Fruit fly (Drosophila melanogaster) whole organism, prepupa: ENCODE measurements around the gene CG32280.
A peak's percentile ranks its signal among the peaks of the same experiment; 100 is the strongest.

Source experiments
- Blimp-1 ChIP-seq: fragments of 200-800 bp; sonication (Bioruptor generic); optimal IDR thresholded peaks from 3 replicates; lab custom pipeline; 2017; ENCODE audit warnings: missing biosample characterization, missing genetic modification characterization, mild to moderate bottlenecking, moderate library complexity, missing genetic modification reagents
- CG11294 ChIP-seq: fragments of 200-800 bp; sonication (Bioruptor generic); IDR thresholded peaks from 2 replicates; pipeline ENCODE4 v1.3.6; 2022; ENCODE audit warnings: missing biosample characterization, missing genetic modification characterization
- CG11902 ChIP-seq: fragments of 200-800 bp; sonication (Bioruptor generic); optimal IDR thresholded peaks from 3 replicates; lab custom pipeline; 2016; ENCODE audit warnings: missing biosample characterization, missing genetic modification characterization
- CG16779 ChIP-seq: fragments of 200-800 bp; sonication (Bioruptor generic); optimal IDR thresholded peaks from 3 replicates; lab custom pipeline; 2017; ENCODE audit warnings: missing biosample characterization, mild to moderate bottlenecking, missing genetic modification characterization
- CG3919 ChIP-seq: fragments of 200-800 bp; sonication (Bioruptor generic); optimal IDR thresholded peaks from 3 replicates; lab custom pipeline; 2016; ENCODE audit warnings: missing biosample characterization, missing genetic modification characterization
- CG6163 ChIP-seq: fragments of 200-800 bp; sonication (Bioruptor generic); IDR thresholded peaks from 3 replicates; pipeline ENCODE4 v1.3.6; 2022; ENCODE audit warnings: missing biosample characterization, missing genetic modification characterization
- CG6808 ChIP-seq: fragments of 200-800 bp; sonication (Bioruptor generic); optimal IDR thresholded peaks from 3 replicates; lab custom pipeline; 2017; ENCODE audit warnings: missing biosample characterization, missing genetic modification characterization, mild to moderate bottlenecking, moderate library complexity, missing genetic modification reagents
- CG6854 ChIP-seq: fragments of 200-800 bp; sonication (Bioruptor generic); optimal IDR thresholded peaks from 2 replicates; lab custom pipeline; 2017; ENCODE audit warnings: missing biosample characterization, mild to moderate bottlenecking, missing genetic modification characterization
- CG8119 ChIP-seq: fragments of 200-800 bp; sonication (Bioruptor generic); IDR thresholded peaks from 3 replicates; pipeline ENCODE4 v1.3.6; 2022; ENCODE audit warnings: missing biosample characterization, missing genetic modification characterization
- CG8319 ChIP-seq: fragments of 200-800 bp; sonication (Bioruptor generic); optimal IDR thresholded peaks from 3 replicates; lab custom pipeline; 2016; ENCODE audit warnings: missing biosample characterization, missing genetic modification characterization
- CG8632 ChIP-seq: fragments of 200-800 bp; sonication (Bioruptor generic); optimal IDR thresholded peaks from 3 replicates; lab custom pipeline; 2016; ENCODE audit warnings: missing biosample characterization, missing genetic modification characterization
- CG9139 ChIP-seq: fragments of 200-800 bp; sonication (Bioruptor generic); optimal IDR thresholded peaks from 3 replicates; lab custom pipeline; 2017; ENCODE audit warnings: missing biosample characterization, mild to moderate bottlenecking, missing genetic modification characterization
- Eip75B ChIP-seq: fragments of 200-800 bp; sonication (Bioruptor generic); optimal IDR thresholded peaks from 3 replicates; lab custom pipeline; 2016; ENCODE audit warnings: missing biosample characterization, missing genetic modification characterization
- Eip78C ChIP-seq: fragments of 200-800 bp; sonication (Bioruptor generic); peaks from one replicate; lab custom pipeline; 2016; ENCODE audit warnings: missing biosample characterization, missing genetic modification characterization
- Ets96B ChIP-seq: fragments of 200-800 bp; optimal IDR thresholded peaks from 2 replicates; lab custom pipeline; 2019; ENCODE audit warnings: missing biosample characterization, mild to moderate bottlenecking, missing genetic modification characterization, moderate library complexity
- Hr38 ChIP-seq: sonication (Bioruptor generic); optimal IDR thresholded peaks from 2 replicates; lab custom pipeline; 2016; ENCODE audit warnings: missing biosample characterization, missing genetic modification characterization
- Hr39 ChIP-seq: fragments of 200-800 bp; sonication (Bioruptor generic); optimal IDR thresholded peaks from 2 replicates; lab custom pipeline; 2016; ENCODE audit warnings: missing biosample characterization, missing genetic modification characterization
- Lpt ChIP-seq: fragments of 200-800 bp; sonication (Bioruptor generic); optimal IDR thresholded peaks from 3 replicates; lab custom pipeline; 2016; ENCODE audit warnings: missing biosample characterization, missing genetic modification characterization
- Sox102F ChIP-seq: fragments of 200-800 bp; sonication (Bioruptor generic); optimal IDR thresholded peaks from 2 replicates; lab custom pipeline; 2016; ENCODE audit warnings: missing biosample characterization, mild to moderate bottlenecking, missing genetic modification characterization
- Sox15 ChIP-seq: fragments of 200-800 bp; sonication (Bioruptor generic); optimal IDR thresholded peaks from 3 replicates; lab custom pipeline; 2016; ENCODE audit warnings: missing biosample characterization, missing genetic modification characterization
- achi ChIP-seq: fragments of 200-800 bp; sonication (Bioruptor generic); optimal IDR thresholded peaks from 3 replicates; lab custom pipeline; 2016; ENCODE audit warnings: missing biosample characterization, missing genetic modification characterization
- acj6 ChIP-seq: fragments of 200-800 bp; sonication (Bioruptor generic); optimal IDR thresholded peaks from 3 replicates; lab custom pipeline; 2016; ENCODE audit warnings: missing biosample characterization, missing genetic modification characterization
- dsx ChIP-seq: fragments of 200-800 bp; optimal IDR thresholded peaks from 3 replicates; lab custom pipeline; 2019; ENCODE audit warnings: missing biosample characterization, mild to moderate bottlenecking, missing genetic modification characterization, moderate library complexity; ENCODE audit not compliant: poor library complexity, severe bottlenecking
- eg ChIP-seq: fragments of 200-800 bp; sonication (Bioruptor generic); IDR thresholded peaks from 3 replicates; pipeline ENCODE4 v1.3.6; 2022; ENCODE audit warnings: missing biosample characterization, missing genetic modification characterization
- fkh ChIP-seq: fragments of 200-800 bp; sonication (Bioruptor generic); optimal IDR thresholded peaks from 3 replicates; lab custom pipeline; 2017; ENCODE audit warnings: missing biosample characterization, mild to moderate bottlenecking, missing genetic modification characterization, moderate library complexity
- salr ChIP-seq, 2 experiments: fragments of 200-800 bp; sonication (Bioruptor generic); optimal IDR thresholded peaks; 3 replicates each; lab custom pipeline; 2016 to 2018; ENCODE audit warnings: missing biosample characterization in 2 of 2, missing genetic modification characterization in 2 of 2, mild to moderate bottlenecking in 1 of 2
- spab ChIP-seq: fragments of 200-800 bp; sonication (Bioruptor generic); optimal IDR thresholded peaks from 2 replicates; lab custom pipeline; 2017; ENCODE audit warnings: missing biosample characterization, mild to moderate bottlenecking, missing genetic modification characterization, missing genetic modification reagents
- ss ChIP-seq, 2 experiments: fragments of 200-800 bp; sonication (Bioruptor generic); optimal IDR thresholded peaks; 2 replicates in 1 of 2; 3 replicates in 1 of 2; lab custom pipeline; 2017 to 2018; ENCODE audit warnings: mild to moderate bottlenecking in 2 of 2, missing biosample characterization in 2 of 2, missing genetic modification characterization in 2 of 2, moderate library complexity in 1 of 2
- vri ChIP-seq: fragments of 200-800 bp; sonication (Bioruptor generic); optimal IDR thresholded peaks from 3 replicates; lab custom pipeline; 2016; ENCODE audit warnings: missing biosample characterization, mild to moderate bottlenecking, missing genetic modification characterization

The CG32280 gene

dm6 chr3L:3127544-3127943 is 37.4 kb upstream of the CG32280 start, which contains the start of gene promL (continued):
- TF ChIP-seq eg (GFP tag; lab: Robert Waterston, UW), result peak; percentile 62; the same call in 2 of the 3 replicates
- TF ChIP-seq salr (GFP tag; optimal IDR thresholded peaks at IDR 0.05; lab: Kevin White, UChicago), result peak in 1 of 2 experiments; percentile 8
- TF ChIP-seq CG6163, result peak; percentile 74
- TF ChIP-seq spab (GFP tag; lab: Kevin White, UChicago), result no peak

- peak; percentile 68 for TF ChIP-seq Eip78C (GFP tag; lab: Kevin White, UChicago)
- TF ChIP-seq CG6808 (GFP tag; lab: Kevin White, UChicago), result peak; percentile 18
- no peak for TF ChIP-seq CG8632 (GFP tag; lab: Kevin White, UChicago)
- TF ChIP-seq ss (GFP tag; optimal IDR thresholded peaks at IDR 0.05; lab: Kevin White, UChicago), result peak in 1 of 2 experiments; percentile 30
- peak; percentile 23 for TF ChIP-seq CG16779
- TF ChIP-seq Ets96B (tag; lab: Kevin White, UChicago), result no peak
- peak; percentile 82 for TF ChIP-seq fkh (GFP tag; lab: Kevin White, UChicago)
- no peak for TF ChIP-seq CG11902
- TF ChIP-seq dsx (GFP tag; lab: Kevin White, UChicago), result peak; percentile 25
- TF ChIP-seq CG3919 (GFP tag; lab: Kevin White, UChicago), result peak; percentile 9
- no peak for TF ChIP-seq Hr38
- peak; percentile 57 for TF ChIP-seq CG9139 (GFP tag; lab: Kevin White, UChicago)
- peak; percentile 0 for TF ChIP-seq vri
- TF ChIP-seq CG8119 (GFP tag; lab: Robert Waterston, UW), result 0 out of 3 replicates have a peak, but pooled peaks have one; percentile 18
- peak; percentile 20 for TF ChIP-seq achi (GFP tag; lab: Kevin White, UChicago)
- TF ChIP-seq Sox102F (GFP tag; lab: Kevin White, UChicago), result peak; percentile 26
- peak; percentile 18 for TF ChIP-seq CG6854 (GFP tag; lab: Kevin White, UChicago)
These were observed 30.9 kb upstream of the CG32280 start for dm6 chr3L:3134064-3134545.

DNA sequence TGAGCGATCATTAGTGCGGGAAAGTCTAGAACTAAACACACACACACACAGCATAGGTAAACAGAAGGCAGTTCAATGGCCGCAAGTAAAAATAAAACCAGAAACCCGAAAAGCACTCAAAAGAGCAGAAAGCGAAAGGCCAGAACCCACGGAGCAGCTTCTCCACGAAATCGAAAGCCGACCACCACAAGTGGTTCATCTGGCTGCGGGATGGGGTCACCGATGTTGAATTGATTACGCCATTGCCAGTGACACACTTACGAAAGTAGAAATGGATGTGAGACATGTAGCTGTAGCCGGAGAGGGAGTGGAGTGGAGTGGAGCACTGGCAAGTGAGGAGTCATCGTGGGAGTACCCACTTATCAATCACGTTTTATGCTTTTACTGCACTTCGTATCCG is 23.6 kb upstream of the CG32280 start:
- TF ChIP-seq Lpt (GFP tag; lab: Kevin White, UChicago) (no peak), Sox102F (GFP tag; lab: Kevin White, UChicago) (no peak), Eip75B (GFP tag; lab: Kevin White, UChicago) (peak; percentile 4), eg (GFP tag; lab: Robert Waterston, UW) (no peak), Eip78C (GFP tag; lab: Kevin White, UChicago) (no peak), CG11294 (GFP tag; lab: Robert Waterston, UW) (peak; percentile 9; the same call in 1 of the 2 replicates), CG6808 (GFP tag; lab: Kevin White, UChicago) (no peak), CG8632 (GFP tag; lab: Kevin White, UChicago) (no peak), Hr39 (no peak), Blimp-1 (GFP tag; lab: Kevin White, UChicago) (peak; percentile 77), acj6 (GFP tag; lab: Kevin White, UChicago) (no peak), CG16779 (no peak), Sox15 (GFP tag; lab: Kevin White, UChicago) (no peak)

- TF ChIP-seq fkh (GFP tag; lab: Kevin White, UChicago) (peak; percentile 65), Eip78C (GFP tag; lab: Kevin White, UChicago) (peak; percentile 39), CG6854 (GFP tag; lab: Kevin White, UChicago) (no peak), Lpt (GFP tag; lab: Kevin White, UChicago) (no peak), CG8319 (GFP tag; lab: Kevin White, UChicago) (no peak)
- TF ChIP-seq, all 60 proteins: peak for 2
These were observed 22.2 kb upstream of the CG32280 start for dm6 chr3L:3142516-3143382.
